Fruit fly (Drosophila melanogaster) whole organism, embryonic: ENCODE measurements around the gene CG34057.

ENCODE experiments used
- Awh ChIP-seq: fragments of 200-800 bp; sonication (Bioruptor generic); IDR thresholded peaks from 2 replicates; pipeline ENCODE4, ENCODE4 v1.3.6; 2022; ENCODE audit warnings: missing biosample characterization, missing genetic modification characterization
- CG10209 ChIP-seq: fragments of 200-800 bp; sonication (Bioruptor generic); optimal IDR thresholded peaks from 3 replicates; lab custom pipeline; 2017; ENCODE audit warnings: missing biosample characterization, mild to moderate bottlenecking, missing genetic modification characterization, missing genetic modification reagents
- CG10462 ChIP-seq: fragments of 200-800 bp; sonication (Bioruptor generic); optimal IDR thresholded peaks from 2 replicates; lab custom pipeline; 2016; ENCODE audit warnings: missing biosample characterization, missing genetic modification characterization
- CG11456 ChIP-seq: fragments of 200-800 bp; sonication (Bioruptor generic); IDR thresholded peaks from 3 replicates; pipeline ENCODE4 v1.3.6; 2022; ENCODE audit warnings: missing biosample characterization, missing genetic modification characterization
- CG17328 ChIP-seq: fragments of 200-800 bp; sonication (Bioruptor generic); IDR thresholded peaks from 2 replicates; pipeline ENCODE4 v1.3.6; 2022; ENCODE audit warnings: missing biosample characterization, missing genetic modification characterization
- CG17802 ChIP-seq: fragments of 200-800 bp; sonication (Bioruptor generic); optimal IDR thresholded peaks from 2 replicates; lab custom pipeline; 2018; ENCODE audit warnings: missing biosample characterization, mild to moderate bottlenecking, missing genetic modification characterization, moderate library complexity
- CG17829 ChIP-seq: fragments of 200-800 bp; optimal IDR thresholded peaks from 2 replicates; lab custom pipeline; 2019; ENCODE audit warnings: missing biosample characterization, mild to moderate bottlenecking, missing genetic modification characterization, moderate library complexity
- CG31441 ChIP-seq: fragments of 200-800 bp; sonication (Bioruptor generic); IDR thresholded peaks from 2 replicates; pipeline ENCODE4 v1.3.6; 2022; ENCODE audit warnings: missing biosample characterization, missing genetic modification characterization
- CG4328 ChIP-seq: fragments of 200-800 bp; sonication (Bioruptor generic); optimal IDR thresholded peaks from 3 replicates; lab custom pipeline; 2017; ENCODE audit warnings: missing biosample characterization, missing genetic modification reagents, missing genetic modification characterization
- CG7786 ChIP-seq: fragments of 200-800 bp; sonication (Bioruptor generic); optimal IDR thresholded peaks from 2 replicates; lab custom pipeline; 2016; ENCODE audit warnings: missing biosample characterization, missing genetic modification characterization
- D19A ChIP-seq: fragments of 200-800 bp; optimal IDR thresholded peaks from 3 replicates; lab custom pipeline; 2019; ENCODE audit warnings: missing biosample characterization, mild to moderate bottlenecking, missing genetic modification characterization, moderate library complexity
- Dip3 ChIP-seq: fragments of 200-800 bp; sonication (Bioruptor generic); optimal IDR thresholded peaks from 3 replicates; lab custom pipeline; 2016; ENCODE audit warnings: missing biosample characterization, missing genetic modification characterization
- ERR ChIP-seq: fragments of 200-800 bp; sonication (Bioruptor generic); optimal IDR thresholded peaks from 2 replicates; lab custom pipeline; 2016; ENCODE audit warnings: missing biosample characterization, missing genetic modification characterization
- Fer2 ChIP-seq: fragments of 200-800 bp; sonication (Bioruptor generic); optimal IDR thresholded peaks from 2 replicates; lab custom pipeline; 2018; ENCODE audit warnings: missing biosample characterization, mild to moderate bottlenecking, missing genetic modification characterization, moderate library complexity
- H15 ChIP-seq: fragments of 200-800 bp; sonication (Bioruptor generic); IDR thresholded peaks from 3 replicates; pipeline ENCODE4 v1.3.6; 2022; ENCODE audit warnings: missing biosample characterization, missing genetic modification characterization
- HLHmδ ChIP-seq: fragments of 200-800 bp; sonication (Bioruptor generic); optimal IDR thresholded peaks from 2 replicates; lab custom pipeline; 2018; ENCODE audit warnings: missing biosample characterization, mild to moderate bottlenecking, missing genetic modification characterization, moderate library complexity
- Hand ChIP-seq: fragments of 200-800 bp; sonication (Bioruptor generic); optimal IDR thresholded peaks from 2 replicates; lab custom pipeline; 2017; ENCODE audit warnings: mild to moderate bottlenecking, missing biosample characterization, missing genetic modification reagents, missing genetic modification characterization
- Med ChIP-seq: fragments of 200-800 bp; sonication (Bioruptor generic); peaks from one replicate; lab custom pipeline; 2016; ENCODE audit warnings: missing biosample characterization, missing genetic modification characterization, mild to moderate bottlenecking, inconsistent platforms, moderate library complexity
- NK7.1 ChIP-seq: fragments of 200-800 bp; sonication (Bioruptor generic); optimal IDR thresholded peaks from 3 replicates; lab custom pipeline; 2016; ENCODE audit warnings: missing biosample characterization, missing genetic modification characterization
- Nf-YA ChIP-seq: fragments of 200-800 bp; sonication (Bioruptor generic); IDR thresholded peaks from 2 replicates; pipeline ENCODE4 v1.3.6; 2022; ENCODE audit warnings: missing biosample characterization, missing genetic modification characterization
- Side ChIP-seq: fragments of 200-800 bp; sonication (Bioruptor generic); optimal IDR thresholded peaks from 2 replicates; lab custom pipeline; 2016; ENCODE audit warnings: missing biosample characterization, missing genetic modification characterization
- ac ChIP-seq: fragments of 200-800 bp; sonication (Bioruptor generic); optimal IDR thresholded peaks from 3 replicates; lab custom pipeline; 2017; ENCODE audit warnings: missing biosample characterization, mild to moderate bottlenecking, missing genetic modification characterization
- al ChIP-seq: fragments of 200-800 bp; sonication (Bioruptor generic); IDR thresholded peaks from 2 replicates; pipeline ENCODE4 v1.3.6; 2022; ENCODE audit warnings: missing biosample characterization, missing genetic modification characterization
- bsh ChIP-seq, 2 experiments: fragments of 200-800 bp; sonication (Bioruptor generic); optimal IDR thresholded peaks; 2 replicates each; lab custom pipeline; 2017 to 2018; ENCODE audit warnings: mild to moderate bottlenecking in 2 of 2, missing biosample characterization in 2 of 2, missing genetic modification characterization in 2 of 2, moderate library complexity in 1 of 2
- cato ChIP-seq: fragments of 200-800 bp; sonication (Bioruptor generic); optimal IDR thresholded peaks from 2 replicates; lab custom pipeline; 2016; ENCODE audit warnings: missing biosample characterization, missing genetic modification characterization, borderline replicate concordance
- chif ChIP-seq, 2 experiments: fragments of 200-800 bp; sonication (Bioruptor generic); optimal IDR thresholded peaks; 3 replicates each; lab custom pipeline; 2016; ENCODE audit warnings: missing biosample characterization in 2 of 2, missing genetic modification characterization in 2 of 2
- chm ChIP-seq: fragments of 200-800 bp; sonication (Bioruptor generic); IDR thresholded peaks from 2 replicates; pipeline ENCODE4 v1.3.6; 2022; ENCODE audit warnings: missing biosample characterization, missing genetic modification characterization
- crol ChIP-seq: fragments of 200-800 bp; sonication (Bioruptor generic); IDR thresholded peaks from 2 replicates; pipeline ENCODE4 v1.3.6; 2022; ENCODE audit warnings: missing biosample characterization, missing genetic modification characterization
- dan ChIP-seq: fragments of 200-800 bp; sonication (Bioruptor generic); IDR thresholded peaks from 2 replicates; pipeline ENCODE4 v1.3.6; 2022; ENCODE audit warnings: missing biosample characterization, missing genetic modification characterization
- gsb-n ChIP-seq: fragments of 200-800 bp; sonication (Bioruptor generic); optimal IDR thresholded peaks from 3 replicates; lab custom pipeline; 2018; ENCODE audit warnings: missing biosample characterization, mild to moderate bottlenecking, missing genetic modification characterization
- lilli ChIP-seq: fragments of 200-800 bp; sonication (Bioruptor generic); optimal IDR thresholded peaks from 3 replicates; lab custom pipeline; 2016; ENCODE audit warnings: missing biosample characterization, missing genetic modification characterization
- mam ChIP-seq: fragments of 200-800 bp; sonication (Bioruptor generic); optimal IDR thresholded peaks from 3 replicates; lab custom pipeline; 2016; ENCODE audit warnings: missing biosample characterization, missing genetic modification characterization
- nerfin-1 ChIP-seq: fragments of 200-800 bp; sonication (Bioruptor generic); optimal IDR thresholded peaks from 3 replicates; lab custom pipeline; 2019; ENCODE audit warnings: missing biosample characterization, mild to moderate bottlenecking, missing genetic modification characterization, moderate library complexity
- otp ChIP-seq: fragments of 200-800 bp; sonication (Bioruptor generic); IDR thresholded peaks from 3 replicates; pipeline ENCODE4, ENCODE4 v1.3.6; 2022; ENCODE audit warnings: missing biosample characterization, missing genetic modification characterization
- pros ChIP-seq: fragments of 200-800 bp; sonication (Bioruptor generic); optimal IDR thresholded peaks from 3 replicates; lab custom pipeline; 2019; ENCODE audit warnings: missing biosample characterization, mild to moderate bottlenecking, missing genetic modification characterization, moderate library complexity
- sens ChIP-seq: fragments of 200-800 bp; sonication (Bioruptor generic); peaks from one replicate; lab custom pipeline; 2016; ENCODE audit warnings: missing biosample characterization, missing genetic modification characterization
- slp2 ChIP-seq: fragments of 200-800 bp; sonication (Bioruptor generic); optimal IDR thresholded peaks from 2 replicates; lab custom pipeline; 2016; ENCODE audit warnings: missing biosample characterization, missing genetic modification characterization
- stc ChIP-seq: fragments of 200-800 bp; sonication (Bioruptor generic); IDR thresholded peaks from 2 replicates; pipeline ENCODE4 v1.3.6; 2022; ENCODE audit warnings: missing biosample characterization, missing genetic modification characterization
- tio ChIP-seq: fragments of 200-800 bp; sonication (Bioruptor generic); optimal IDR thresholded peaks from 2 replicates; lab custom pipeline; 2017; ENCODE audit warnings: missing biosample characterization, missing genetic modification characterization, inconsistent platforms
- unpg ChIP-seq: fragments of 200-800 bp; sonication (Bioruptor generic); optimal IDR thresholded peaks from 3 replicates; lab custom pipeline; 2018; ENCODE audit warnings: missing biosample characterization, mild to moderate bottlenecking, missing genetic modification characterization, moderate library complexity

Gene CG34057

dm6 chr3L:900466-901249 is 3.5 kb downstream of the CG34057 start (continued):
- TF ChIP-seq cato (no peak), pros (peak; percentile 90), tio (GFP tag; lab: Kevin White, UChicago) (no peak), al (GFP tag; lab: Robert Waterston, UW) (no peak), crol (peak; percentile 60), CG11456 (GFP tag; lab: Robert Waterston, UW) (0 out of 3 replicates have a peak, but pooled peaks have one; percentile 4), Dip3 (no peak), CG4328 (GFP tag; lab: Kevin White, UChicago) (no peak), lilli (GFP tag; lab: Kevin White, UChicago) (no peak), CG17802 (tag; lab: Kevin White, UChicago) (no peak), HLHmδ (GFP tag; lab: Kevin White, UChicago) (peak; percentile 42), Nf-YA (GFP tag; lab: Robert Waterston, UW) (no peak), ac (GFP tag; lab: Kevin White, UChicago) (no peak), nerfin-1 (peak; percentile 63), bsh (GFP tag; optimal IDR thresholded peaks at IDR 0.05; lab: Kevin White, UChicago) (no peak), NK7.1 (GFP tag; lab: Kevin White, UChicago) (no peak), dan (GFP tag; lab: Robert Waterston, UW) (no peak), stc (GFP tag; lab: Robert Waterston, UW) (no peak), chm (no peak), CG31441 (GFP tag; lab: Robert Waterston, UW) (no peak), CG17829 (tag; lab: Kevin White, UChicago) (no peak), ERR (GFP tag; lab: Kevin White, UChicago) (no peak), CG10209 (GFP tag; lab: Kevin White, UChicago) (no peak), sens (peak; percentile 68), D19A (tag; lab: Kevin White, UChicago) (no peak)

DNA sequence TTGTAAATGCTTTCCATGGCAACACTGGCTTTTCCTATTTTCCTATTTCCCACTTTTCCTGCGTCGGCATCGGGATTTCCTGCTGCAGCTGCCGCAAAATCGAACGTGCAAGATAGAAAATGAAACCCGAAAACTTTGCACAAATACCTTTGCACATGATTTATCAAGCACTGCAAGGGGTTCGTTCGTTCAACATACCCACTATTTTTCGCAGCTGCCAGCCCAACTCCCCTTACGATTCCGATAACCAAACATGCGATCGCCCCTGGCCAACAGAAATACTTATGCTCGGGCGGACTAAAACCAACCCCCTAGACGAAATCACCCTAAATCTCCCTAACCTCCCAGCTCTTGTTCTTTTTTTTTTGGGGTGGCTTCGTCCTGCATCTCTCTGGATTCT is 4.3 kb downstream of the CG34057 start:
- peak; percentile 21 for TF ChIP-seq gsb-n (tag; lab: Kevin White, UChicago)
- peak; percentile 99 for TF ChIP-seq nerfin-1
- no peak for TF ChIP-seq CG17328 (GFP tag; lab: Robert Waterston, UW)
- no peak for TF ChIP-seq CG10462 (GFP tag; lab: Kevin White, UChicago)

dm6 chr3L:902598-902997 is 5.4 kb downstream of the CG34057 start, which contains the start of gene mat:
mat (plus strand) TSS chr3L:902898.
- TF ChIP-seq mam (GFP tag; lab: Kevin White, UChicago) (no peak), Awh (GFP tag; lab: Robert Waterston, UW) (no peak), Side (GFP tag; lab: Kevin White, UChicago) (no peak), Hand (GFP tag; lab: Kevin White, UChicago) (no peak), CG7786 (no peak), H15 (GFP tag; lab: Robert Waterston, UW) (no peak), Med (no peak), unpg (GFP tag; lab: Kevin White, UChicago) (no peak), slp2 (no peak), chif (GFP tag; optimal IDR thresholded peaks at IDR 0.05; lab: Kevin White, UChicago) (no peak), Fer2 (tag; lab: Kevin White, UChicago) (no peak), otp (GFP tag; lab: Robert Waterston, UW) (no peak)
